Fruit fly (Drosophila melanogaster) whole organism, prepupa: ENCODE data around the gene Nubp2.

Source experiments
- CG10669 ChIP-seq: fragments of 200-800 bp; sonication (Bioruptor generic); optimal IDR thresholded peaks from 3 replicates; lab custom pipeline; 2018; ENCODE audit warnings: missing biosample characterization, mild to moderate bottlenecking, missing genetic modification characterization, moderate library complexity
- CG11294 ChIP-seq: fragments of 200-800 bp; sonication (Bioruptor generic); IDR thresholded peaks from 2 replicates; pipeline ENCODE4 v1.3.6; 2022; ENCODE audit warnings: missing biosample characterization, missing genetic modification characterization
- CG11762 ChIP-seq: fragments of 200-800 bp; sonication (Bioruptor generic); optimal IDR thresholded peaks from 3 replicates; lab custom pipeline; 2016; ENCODE audit warnings: missing biosample characterization, missing genetic modification characterization; ENCODE audit not compliant: insufficient read depth
- CG11902 ChIP-seq: fragments of 200-800 bp; sonication (Bioruptor generic); optimal IDR thresholded peaks from 3 replicates; lab custom pipeline; 2016; ENCODE audit warnings: missing biosample characterization, missing genetic modification characterization
- CG1621 ChIP-seq: fragments of 200-800 bp; sonication (Bioruptor generic); optimal IDR thresholded peaks from 3 replicates; lab custom pipeline; 2018; ENCODE audit warnings: missing biosample characterization, mild to moderate bottlenecking, missing genetic modification characterization
- CG31627 ChIP-seq: fragments of 200-800 bp; sonication (Bioruptor generic); optimal IDR thresholded peaks from 3 replicates; lab custom pipeline; 2016; ENCODE audit warnings: missing biosample characterization, missing genetic modification characterization
- CG32006 ChIP-seq: fragments of 200-800 bp; sonication (Bioruptor generic); optimal IDR thresholded peaks from 3 replicates; lab custom pipeline; 2017; ENCODE audit warnings: missing biosample characterization, mild to moderate bottlenecking, missing genetic modification characterization
- CG34406 ChIP-seq: fragments of 200-800 bp; sonication (Bioruptor generic); optimal IDR thresholded peaks from 3 replicates; lab custom pipeline; 2016; ENCODE audit warnings: missing biosample characterization, missing genetic modification characterization
- CG3919 ChIP-seq: fragments of 200-800 bp; sonication (Bioruptor generic); optimal IDR thresholded peaks from 3 replicates; lab custom pipeline; 2016; ENCODE audit warnings: missing biosample characterization, missing genetic modification characterization
- CG4318 ChIP-seq: fragments of 200-800 bp; sonication (Bioruptor generic); optimal IDR thresholded peaks from 3 replicates; lab custom pipeline; 2017; ENCODE audit warnings: missing biosample characterization, mild to moderate bottlenecking, missing genetic modification characterization
- CG6163 ChIP-seq: fragments of 200-800 bp; sonication (Bioruptor generic); IDR thresholded peaks from 3 replicates; pipeline ENCODE4 v1.3.6; 2022; ENCODE audit warnings: missing biosample characterization, missing genetic modification characterization
- CG6792 ChIP-seq: fragments of 200-800 bp; sonication (Bioruptor generic); optimal IDR thresholded peaks from 3 replicates; lab custom pipeline; 2016; ENCODE audit warnings: missing biosample characterization, missing genetic modification characterization
- CG6808 ChIP-seq: fragments of 200-800 bp; sonication (Bioruptor generic); optimal IDR thresholded peaks from 3 replicates; lab custom pipeline; 2017; ENCODE audit warnings: missing biosample characterization, missing genetic modification characterization, mild to moderate bottlenecking, moderate library complexity, missing genetic modification reagents
- CG6854 ChIP-seq: fragments of 200-800 bp; sonication (Bioruptor generic); optimal IDR thresholded peaks from 2 replicates; lab custom pipeline; 2017; ENCODE audit warnings: missing biosample characterization, mild to moderate bottlenecking, missing genetic modification characterization
- CG8119 ChIP-seq: fragments of 200-800 bp; sonication (Bioruptor generic); IDR thresholded peaks from 3 replicates; pipeline ENCODE4 v1.3.6; 2022; ENCODE audit warnings: missing biosample characterization, missing genetic modification characterization
- CG8632 ChIP-seq: fragments of 200-800 bp; sonication (Bioruptor generic); optimal IDR thresholded peaks from 3 replicates; lab custom pipeline; 2016; ENCODE audit warnings: missing biosample characterization, missing genetic modification characterization
- CG9139 ChIP-seq: fragments of 200-800 bp; sonication (Bioruptor generic); optimal IDR thresholded peaks from 3 replicates; lab custom pipeline; 2017; ENCODE audit warnings: missing biosample characterization, mild to moderate bottlenecking, missing genetic modification characterization
- Eip75B ChIP-seq: fragments of 200-800 bp; sonication (Bioruptor generic); optimal IDR thresholded peaks from 3 replicates; lab custom pipeline; 2016; ENCODE audit warnings: missing biosample characterization, missing genetic modification characterization
- Eip78C ChIP-seq: fragments of 200-800 bp; sonication (Bioruptor generic); peaks from one replicate; lab custom pipeline; 2016; ENCODE audit warnings: missing biosample characterization, missing genetic modification characterization
- Eip93F ChIP-seq: fragments of 200-800 bp; sonication (Bioruptor generic); optimal IDR thresholded peaks from 2 replicates; lab custom pipeline; 2016; ENCODE audit warnings: missing biosample characterization, mild to moderate bottlenecking, missing genetic modification characterization
- Ets21C ChIP-seq: fragments of 200-800 bp; sonication (Bioruptor generic); optimal IDR thresholded peaks from 3 replicates; lab custom pipeline; 2016; ENCODE audit warnings: missing biosample characterization, missing genetic modification characterization
- Ets96B ChIP-seq: fragments of 200-800 bp; optimal IDR thresholded peaks from 2 replicates; lab custom pipeline; 2019; ENCODE audit warnings: missing biosample characterization, mild to moderate bottlenecking, missing genetic modification characterization, moderate library complexity
- Gug ChIP-seq: fragments of 200-800 bp; sonication (Bioruptor generic); IDR thresholded peaks from 2 replicates; pipeline ENCODE4 v1.3.6; 2022; ENCODE audit warnings: missing biosample characterization, missing genetic modification characterization
- Hr38 ChIP-seq: sonication (Bioruptor generic); optimal IDR thresholded peaks from 2 replicates; lab custom pipeline; 2016; ENCODE audit warnings: missing biosample characterization, missing genetic modification characterization
- Hr39 ChIP-seq: fragments of 200-800 bp; sonication (Bioruptor generic); optimal IDR thresholded peaks from 2 replicates; lab custom pipeline; 2016; ENCODE audit warnings: missing biosample characterization, missing genetic modification characterization
- Hr4 ChIP-seq: fragments of 200-800 bp; sonication (Bioruptor generic); optimal IDR thresholded peaks from 3 replicates; lab custom pipeline; 2016; ENCODE audit warnings: missing biosample characterization, missing genetic modification characterization
- Lpt ChIP-seq: fragments of 200-800 bp; sonication (Bioruptor generic); optimal IDR thresholded peaks from 3 replicates; lab custom pipeline; 2016; ENCODE audit warnings: missing biosample characterization, missing genetic modification characterization
- Met ChIP-seq: fragments of 200-800 bp; sonication (Bioruptor generic); optimal IDR thresholded peaks from 3 replicates; lab custom pipeline; 2016; ENCODE audit warnings: missing biosample characterization, missing genetic modification characterization
- OdsH ChIP-seq: fragments of 200-800 bp; sonication (Bioruptor generic); optimal IDR thresholded peaks from 3 replicates; lab custom pipeline; 2016; ENCODE audit warnings: missing biosample characterization, missing genetic modification characterization
- Smox ChIP-seq: fragments of 200-800 bp; sonication (Bioruptor generic); optimal IDR thresholded peaks from 3 replicates; lab custom pipeline; 2016; ENCODE audit warnings: missing biosample characterization, missing genetic modification characterization
- Sox102F ChIP-seq: fragments of 200-800 bp; sonication (Bioruptor generic); optimal IDR thresholded peaks from 2 replicates; lab custom pipeline; 2016; ENCODE audit warnings: missing biosample characterization, mild to moderate bottlenecking, missing genetic modification characterization
- Sox14 ChIP-seq: fragments of 200-800 bp; sonication (Bioruptor generic); optimal IDR thresholded peaks from 3 replicates; lab custom pipeline; 2016; ENCODE audit warnings: missing biosample characterization, missing genetic modification characterization
- acj6 ChIP-seq: fragments of 200-800 bp; sonication (Bioruptor generic); optimal IDR thresholded peaks from 3 replicates; lab custom pipeline; 2016; ENCODE audit warnings: missing biosample characterization, missing genetic modification characterization
- dsx ChIP-seq: fragments of 200-800 bp; optimal IDR thresholded peaks from 3 replicates; lab custom pipeline; 2019; ENCODE audit warnings: missing biosample characterization, mild to moderate bottlenecking, missing genetic modification characterization, moderate library complexity; ENCODE audit not compliant: poor library complexity, severe bottlenecking
- eg ChIP-seq: fragments of 200-800 bp; sonication (Bioruptor generic); IDR thresholded peaks from 3 replicates; pipeline ENCODE4 v1.3.6; 2022; ENCODE audit warnings: missing biosample characterization, missing genetic modification characterization
- fd59A ChIP-seq: fragments of 200-800 bp; sonication (Bioruptor generic); optimal IDR thresholded peaks from 2 replicates; lab custom pipeline; 2017; ENCODE audit warnings: missing biosample characterization, mild to moderate bottlenecking, missing genetic modification characterization, missing genetic modification reagents
- fd85E ChIP-seq: fragments of 200-800 bp; sonication (Bioruptor generic); optimal IDR thresholded peaks from 3 replicates; lab custom pipeline; 2016; ENCODE audit warnings: missing biosample characterization, missing genetic modification characterization
- fkh ChIP-seq: fragments of 200-800 bp; sonication (Bioruptor generic); optimal IDR thresholded peaks from 3 replicates; lab custom pipeline; 2017; ENCODE audit warnings: missing biosample characterization, mild to moderate bottlenecking, missing genetic modification characterization, moderate library complexity
- net ChIP-seq: fragments of 200-800 bp; sonication (Bioruptor generic); optimal IDR thresholded peaks from 3 replicates; lab custom pipeline; 2016; ENCODE audit warnings: missing biosample characterization, missing genetic modification characterization
- pdm3 ChIP-seq: fragments of 200-800 bp; sonication (Bioruptor generic); optimal IDR thresholded peaks from 3 replicates; lab custom pipeline; 2016; ENCODE audit warnings: missing biosample characterization, missing genetic modification characterization
- salr ChIP-seq, 2 experiments: fragments of 200-800 bp; sonication (Bioruptor generic); optimal IDR thresholded peaks; 3 replicates each; lab custom pipeline; 2016 to 2018; ENCODE audit warnings: missing biosample characterization in 2 of 2, missing genetic modification characterization in 2 of 2, mild to moderate bottlenecking in 1 of 2
- spab ChIP-seq: fragments of 200-800 bp; sonication (Bioruptor generic); optimal IDR thresholded peaks from 2 replicates; lab custom pipeline; 2017; ENCODE audit warnings: missing biosample characterization, mild to moderate bottlenecking, missing genetic modification characterization, missing genetic modification reagents
- ss ChIP-seq, 2 experiments: fragments of 200-800 bp; sonication (Bioruptor generic); optimal IDR thresholded peaks; 2 replicates in 1 of 2; 3 replicates in 1 of 2; lab custom pipeline; 2017 to 2018; ENCODE audit warnings: mild to moderate bottlenecking in 2 of 2, missing biosample characterization in 2 of 2, missing genetic modification characterization in 2 of 2, moderate library complexity in 1 of 2
- svp ChIP-seq: fragments of 200-800 bp; sonication (Bioruptor generic); peaks from one replicate; lab custom pipeline; 2016; ENCODE audit warnings: missing biosample characterization, missing genetic modification characterization
- vri ChIP-seq: fragments of 200-800 bp; sonication (Bioruptor generic); optimal IDR thresholded peaks from 3 replicates; lab custom pipeline; 2016; ENCODE audit warnings: missing biosample characterization, mild to moderate bottlenecking, missing genetic modification characterization

Nubp2 gene

DNA sequence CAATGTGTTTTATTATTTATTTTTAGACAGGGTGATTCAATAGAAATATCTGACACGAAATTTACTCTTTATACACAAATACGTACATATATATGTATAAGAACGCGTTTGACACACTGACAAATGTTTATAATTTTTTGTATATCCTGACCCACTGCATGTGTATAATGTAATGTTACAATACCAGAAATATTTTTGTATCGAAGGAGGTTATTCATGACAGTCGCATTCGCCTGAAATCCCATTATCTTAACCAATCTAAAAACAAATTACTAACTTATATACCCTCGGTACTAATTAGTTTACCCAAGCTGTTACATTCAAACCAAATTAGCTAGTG is 32.1 kb upstream of the Nubp2 start (continued):
- TF ChIP-seq fd85E (no peak), eg (GFP tag; lab: Robert Waterston, UW) (no peak), CG9139 (GFP tag; lab: Kevin White, UChicago) (no peak), CG6854 (GFP tag; lab: Kevin White, UChicago) (no peak), CG31627 (no peak), net (GFP tag; lab: Kevin White, UChicago) (no peak), pdm3 (no peak), Ets96B (peak; percentile 9), Hr4 (GFP tag; lab: Kevin White, UChicago) (peak; percentile 55), dsx (no peak), Hr38 (GFP tag; lab: Kevin White, UChicago) (no peak), Hr39 (GFP tag; lab: Kevin White, UChicago) (no peak), Ets21C (GFP tag; lab: Kevin White, UChicago) (no peak), CG11294 (GFP tag; lab: Robert Waterston, UW) (no peak), Sox14 (GFP tag; lab: Kevin White, UChicago) (no peak), CG6792 (no peak), CG8632 (GFP tag; lab: Kevin White, UChicago) (no peak), Lpt (GFP tag; lab: Kevin White, UChicago) (no peak), CG11762 (GFP tag; lab: Kevin White, UChicago) (no peak), Sox102F (GFP tag; lab: Kevin White, UChicago) (no peak), Smox (GFP tag; lab: Kevin White, UChicago) (no peak), CG3919 (GFP tag; lab: Kevin White, UChicago) (no peak), Gug (GFP tag; lab: Robert Waterston, UW) (no peak), acj6 (no peak), svp (GFP tag; lab: Kevin White, UChicago) (peak; percentile 46), CG6163 (no peak), fd59A (no peak), CG1621 (tag; lab: Kevin White, UChicago) (no peak), Eip93F (GFP tag; lab: Kevin White, UChicago) (no peak), CG4318 (GFP tag; lab: Kevin White, UChicago) (no peak)

- no peak for TF ChIP-seq CG34406 (GFP tag; lab: Kevin White, UChicago)
- no peak for TF ChIP-seq Ets96B
- TF ChIP-seq Sox14 (GFP tag; lab: Kevin White, UChicago), result peak; percentile 5
- TF ChIP-seq vri (GFP tag; lab: Kevin White, UChicago), result peak; percentile 83
- TF ChIP-seq CG31627, result no peak
- no peak for TF ChIP-seq Hr39 (GFP tag; lab: Kevin White, UChicago)
- no peak for TF ChIP-seq Hr38 (GFP tag; lab: Kevin White, UChicago)
- no peak for TF ChIP-seq Hr4 (GFP tag; lab: Kevin White, UChicago)
- TF ChIP-seq Eip78C, result peak; percentile 37
- no peak for TF ChIP-seq ss (GFP tag; optimal IDR thresholded peaks at IDR 0.05; lab: Kevin White, UChicago)
- TF ChIP-seq, all 60 proteins: peak for 3
These were observed 31.4 kb upstream of the Nubp2 start, which contains the start of gene ZnT77C for dm6 chr3L:20494780-20495591. Gene ZnT77C, minus strand, starts transcription at chr3L:20494921.

DNA sequence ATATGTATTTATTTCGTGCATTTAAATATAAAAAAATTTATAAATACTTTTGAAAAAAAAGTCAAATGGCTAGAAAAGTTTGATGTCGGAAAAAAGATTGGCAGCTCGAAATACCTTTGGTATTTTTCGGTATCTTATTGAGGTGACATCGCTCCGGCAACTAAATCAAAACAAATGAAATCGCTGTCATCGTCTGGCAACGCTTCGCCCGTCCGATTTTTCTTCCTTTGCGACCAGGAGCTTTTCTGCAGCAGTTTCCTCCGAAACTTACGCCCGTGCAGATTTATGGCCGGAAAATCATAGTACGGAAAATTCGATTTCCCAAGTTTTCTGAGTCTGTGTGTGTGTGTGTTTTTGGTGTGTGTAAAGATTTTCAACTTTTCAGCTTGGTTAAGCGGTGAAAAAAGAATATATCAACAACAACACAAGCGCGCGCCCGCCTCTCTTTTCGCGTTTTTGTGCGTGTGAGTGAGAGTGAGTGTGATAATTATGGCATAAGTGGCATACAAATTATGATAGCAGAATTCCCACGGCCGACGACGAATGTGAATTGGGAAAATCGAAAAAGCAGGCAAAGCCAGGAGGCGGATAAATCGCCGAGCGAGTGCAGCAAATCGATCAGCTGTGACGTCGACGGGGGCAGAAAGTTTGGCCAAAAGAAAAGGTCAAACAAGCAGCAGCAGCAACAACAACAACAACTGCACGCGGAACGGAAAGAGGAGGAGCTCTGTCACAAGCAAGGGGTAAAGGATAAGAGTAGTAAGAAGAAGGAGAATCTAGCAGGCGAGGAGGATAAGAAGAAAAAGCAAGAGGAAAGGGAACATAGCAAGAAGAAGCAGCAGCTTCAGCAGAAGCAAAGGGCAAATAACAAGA is 29.0 kb upstream of the Nubp2 start, which contains the start of gene CG32425:
Gene CG32425, plus strand, starts transcription at position 200 of the 873 bp plus-strand sequence.
- TF ChIP-seq CG32006 (GFP tag; lab: Kevin White, UChicago) (no peak), spab (GFP tag; lab: Kevin White, UChicago) (no peak), Hr4 (GFP tag; lab: Kevin White, UChicago) (peak; percentile 12), OdsH (no peak), CG8119 (no peak), Eip75B (GFP tag; lab: Kevin White, UChicago) (peak; percentile 33), CG6792 (no peak), svp (GFP tag; lab: Kevin White, UChicago) (no peak), CG11902 (GFP tag; lab: Kevin White, UChicago) (no peak), fkh (peak; percentile 47), salr (GFP tag; optimal IDR thresholded peaks at IDR 0.05; lab: Kevin White, UChicago) (no peak), Sox102F (GFP tag; lab: Kevin White, UChicago) (no peak), Eip78C (peak; percentile 37), vri (GFP tag; lab: Kevin White, UChicago) (peak; percentile 88), CG10669 (GFP tag; lab: Kevin White, UChicago) (no peak), CG31627 (no peak), Ets21C (GFP tag; lab: Kevin White, UChicago) (no peak), Met (no peak), CG6808 (GFP tag; lab: Kevin White, UChicago) (peak; percentile 30), CG8632 (GFP tag; lab: Kevin White, UChicago) (no peak)
